Worm (Caenorhabditis elegans) whole organism, L2 larva: ENCODE results near the gene C30G4.2.

ENCODE experiments used
- ceh-82 ChIP-seq: fragments of 150-350 bp; optimal IDR thresholded peaks from 2 replicates; lab custom pipeline; 2014; ENCODE audit warnings: missing biosample characterization, missing genetic modification characterization
- lin-39 ChIP-seq: fragments of 150-350 bp; optimal IDR thresholded peaks from 2 replicates; lab custom pipeline; 2014; ENCODE audit warnings: missing biosample characterization, missing genetic modification reagents, missing genetic modification characterization
- lsy-2 ChIP-seq, 2 experiments: fragments of 150-350 bp in 1 of 2; sonication (generic microtip) in 1 of 2; optimal IDR thresholded peaks; 2 replicates each; lab custom pipeline; 2014 to 2017; ENCODE audit warnings: missing biosample characterization in 2 of 2, missing genetic modification characterization in 2 of 2
- mdl-1 ChIP-seq, 2 experiments: fragments of 150-350 bp in 1 of 2; sonication (generic microtip) in 1 of 2; optimal IDR thresholded peaks; 2 replicates each; lab custom pipeline; 2017; ENCODE audit warnings: missing biosample characterization in 2 of 2, missing genetic modification characterization in 2 of 2

DNA sequence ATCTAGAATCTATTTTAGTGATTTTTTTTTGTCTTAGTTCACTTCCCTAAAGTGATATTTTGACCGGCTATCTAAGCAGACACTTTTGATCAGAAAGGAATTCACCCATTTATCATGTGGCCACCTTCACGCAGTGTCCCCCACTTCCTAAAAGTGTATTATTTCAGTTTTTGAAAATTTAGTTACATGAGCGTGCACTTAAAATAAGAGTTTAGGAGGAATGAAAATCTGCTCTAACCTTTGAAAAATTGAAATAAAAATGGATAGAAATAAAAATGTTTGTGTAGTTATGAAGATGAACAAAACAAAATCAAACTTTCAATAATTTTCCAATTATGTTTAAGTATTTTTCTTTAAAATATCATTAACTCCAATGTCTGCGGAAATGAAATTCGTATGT is 14.3 kb upstream of the C30G4.2 start:
- TF ChIP-seq lin-39 (tag; lab: Kevin White, UChicago) (no peak), ceh-82 (no peak), lsy-2 (tag; optimal IDR thresholded peaks at IDR 0.05; lab: Kevin White, UChicago) (no peak), mdl-1 (tag; optimal IDR thresholded peaks at IDR 0.05; lab: Kevin White, UChicago) (no peak)
